Worm (Caenorhabditis elegans) whole organism, late embryonic: ENCODE measurements around the gene col-43.

Experiments
- K09A11.1 ChIP-seq: sonication (generic microtip); optimal IDR thresholded peaks from 2 replicates; lab custom pipeline; 2017; ENCODE audit warnings: antibody characterized with exemption, mild to moderate bottlenecking, missing genetic modification characterization, missing compliant biosample characterization; ENCODE audit not compliant: insufficient read depth
- T23F11.4 ChIP-seq: fragments of 200-800 bp; sonication (Bioruptor generic); optimal IDR thresholded peaks from 2 replicates; lab custom pipeline; 2018; ENCODE audit warnings: mild to moderate bottlenecking, missing genetic modification characterization, missing compliant biosample characterization
- Y22D7AL.16 ChIP-seq: sonication (generic microtip); optimal IDR thresholded peaks from 2 replicates; lab custom pipeline; 2016; ENCODE audit warnings: missing genetic modification characterization, missing compliant biosample characterization
- ama-1 ChIP-seq: fragments of 150-350 bp; optimal IDR thresholded peaks from 2 replicates; lab custom pipeline; 2014
- ceh-18 ChIP-seq: sonication (generic microtip); optimal IDR thresholded peaks from 2 replicates; lab custom pipeline; 2016; ENCODE audit warnings: missing genetic modification characterization, missing compliant biosample characterization
- ceh-22 ChIP-seq: sonication (generic microtip); optimal IDR thresholded peaks from 2 replicates; lab custom pipeline; 2017; ENCODE audit warnings: missing biosample characterization, missing genetic modification characterization
- ceh-34 ChIP-seq: sonication (generic microtip); optimal IDR thresholded peaks from 2 replicates; lab custom pipeline; 2016; ENCODE audit warnings: mild to moderate bottlenecking, missing genetic modification characterization, missing compliant biosample characterization
- che-1 ChIP-seq: sonication (generic microtip); optimal IDR thresholded peaks from 2 replicates; lab custom pipeline; 2016; ENCODE audit warnings: mild to moderate bottlenecking, missing genetic modification characterization, missing compliant biosample characterization
- dmd-4 ChIP-seq: sonication (generic microtip); optimal IDR thresholded peaks from 2 replicates; lab custom pipeline; 2016; ENCODE audit warnings: borderline replicate concordance, missing genetic modification characterization, missing compliant biosample characterization
- dve-1 ChIP-seq: sonication (generic microtip); optimal IDR thresholded peaks from 2 replicates; lab custom pipeline; 2017; ENCODE audit warnings: antibody characterized with exemption, mild to moderate bottlenecking, missing genetic modification characterization, missing compliant biosample characterization
- elt-2 ChIP-seq: sonication (generic microtip); optimal IDR thresholded peaks from 2 replicates; lab custom pipeline; 2016; ENCODE audit warnings: missing genetic modification reagents, missing genetic modification characterization, missing compliant biosample characterization
- elt-4 ChIP-seq: sonication (generic microtip); optimal IDR thresholded peaks from 2 replicates; lab custom pipeline; 2016; ENCODE audit warnings: missing genetic modification characterization, missing compliant biosample characterization
- ets-4 ChIP-seq: sonication (generic microtip); optimal IDR thresholded peaks from 2 replicates; lab custom pipeline; 2016; ENCODE audit warnings: missing genetic modification characterization, missing compliant biosample characterization
- gmeb-2 ChIP-seq: sonication (generic microtip); optimal IDR thresholded peaks from 2 replicates; lab custom pipeline; 2016; ENCODE audit warnings: missing genetic modification characterization, inconsistent platforms, missing compliant biosample characterization
- hlh-15 ChIP-seq: sonication (generic microtip); optimal IDR thresholded peaks from 2 replicates; lab custom pipeline; 2016; ENCODE audit warnings: missing genetic modification characterization, missing compliant biosample characterization
- hlh-30 ChIP-seq: sonication (generic microtip); optimal IDR thresholded peaks from 2 replicates; lab custom pipeline; 2017; ENCODE audit warnings: antibody characterized with exemption, missing genetic modification characterization, missing compliant biosample characterization; ENCODE audit not compliant: insufficient read depth
- hlh-6 ChIP-seq: sonication (generic microtip); optimal IDR thresholded peaks from 2 replicates; lab custom pipeline; 2016; ENCODE audit warnings: missing genotype, missing genetic modification characterization, missing compliant biosample characterization
- nfya-1 ChIP-seq: sonication (generic microtip); optimal IDR thresholded peaks from 2 replicates; lab custom pipeline; 2017; ENCODE audit warnings: missing genetic modification characterization, mild to moderate bottlenecking, missing compliant biosample characterization, antibody characterized with exemption, moderate library complexity
- nhr-232 ChIP-seq: sonication (generic microtip); optimal IDR thresholded peaks from 2 replicates; lab custom pipeline; 2016; ENCODE audit warnings: missing genetic modification characterization, missing compliant biosample characterization
- npax-4 ChIP-seq: sonication (generic microtip); optimal IDR thresholded peaks from 2 replicates; lab custom pipeline; 2016; ENCODE audit warnings: missing genetic modification characterization, missing compliant biosample characterization
- odd-2 ChIP-seq: sonication (generic microtip); optimal IDR thresholded peaks from 2 replicates; lab custom pipeline; 2017; ENCODE audit warnings: antibody characterized with exemption, mild to moderate bottlenecking, missing genetic modification characterization, missing compliant biosample characterization
- pat-9 ChIP-seq: fragments of 200-800 bp; sonication (Bioruptor generic); optimal IDR thresholded peaks from 2 replicates; lab custom pipeline; 2018; ENCODE audit warnings: mild to moderate bottlenecking, missing genetic modification characterization, moderate library complexity, missing compliant biosample characterization
- pha-2 ChIP-seq: sonication (generic microtip); optimal IDR thresholded peaks from 2 replicates; lab custom pipeline; 2017; ENCODE audit warnings: mild to moderate bottlenecking, missing genetic modification characterization, missing compliant biosample characterization
- pqm-1 ChIP-seq: sonication (generic microtip); optimal IDR thresholded peaks from 2 replicates; lab custom pipeline; 2016; ENCODE audit warnings: missing genetic modification characterization, missing compliant biosample characterization
- ref-2 ChIP-seq: sonication (generic microtip); optimal IDR thresholded peaks from 2 replicates; lab custom pipeline; 2016; ENCODE audit warnings: missing genetic modification characterization, missing compliant biosample characterization
- rnt-1 ChIP-seq: sonication (generic microtip); optimal IDR thresholded peaks from 2 replicates; lab custom pipeline; 2016; ENCODE audit warnings: missing genetic modification characterization, missing compliant biosample characterization
- sox-4 ChIP-seq: sonication (generic microtip); optimal IDR thresholded peaks from 2 replicates; lab custom pipeline; 2017; ENCODE audit warnings: mild to moderate bottlenecking, missing genetic modification characterization, inconsistent platforms, missing compliant biosample characterization
- syd-9 ChIP-seq: sonication (generic microtip); optimal IDR thresholded peaks from 2 replicates; lab custom pipeline; 2016; ENCODE audit warnings: mild to moderate bottlenecking, missing genetic modification characterization, moderate library complexity, missing compliant biosample characterization
- tbx-7 ChIP-seq: sonication (generic microtip); optimal IDR thresholded peaks from 2 replicates; lab custom pipeline; 2016; ENCODE audit warnings: missing genotype, missing genetic modification characterization, missing compliant biosample characterization
- unc-3 ChIP-seq, 2 experiments: fragments of 200-800 bp in 1 of 2; sonication (Bioruptor generic) in 1 of 2; sonication (generic microtip) in 1 of 2; conservative IDR thresholded peaks in 1 of 2; optimal IDR thresholded peaks in 1 of 2; 2 replicates each; pipeline versions ENCODE4 v1.3.6 to Lab custom; 2016 to 2022; ENCODE audit warnings: missing compliant biosample characterization in 2 of 2, missing genetic modification characterization in 2 of 2, missing genetic modification reagents in 1 of 2
- unc-42 ChIP-seq: sonication (generic microtip); optimal IDR thresholded peaks from 2 replicates; lab custom pipeline; 2016; ENCODE audit warnings: missing genotype, missing genetic modification characterization, missing compliant biosample characterization
- unc-55 ChIP-seq: sonication (generic microtip); optimal IDR thresholded peaks from 2 replicates; lab custom pipeline; 2017; ENCODE audit warnings: missing biosample characterization, missing genetic modification reagents, missing genetic modification characterization
- unc-86 ChIP-seq: sonication (generic microtip); optimal IDR thresholded peaks from 2 replicates; lab custom pipeline; 2016; ENCODE audit warnings: missing genetic modification characterization, missing compliant biosample characterization
- zip-5 ChIP-seq: sonication (generic microtip); optimal IDR thresholded peaks from 2 replicates; lab custom pipeline; 2016; ENCODE audit warnings: missing genetic modification characterization, missing compliant biosample characterization

col-43 gene

DNA sequence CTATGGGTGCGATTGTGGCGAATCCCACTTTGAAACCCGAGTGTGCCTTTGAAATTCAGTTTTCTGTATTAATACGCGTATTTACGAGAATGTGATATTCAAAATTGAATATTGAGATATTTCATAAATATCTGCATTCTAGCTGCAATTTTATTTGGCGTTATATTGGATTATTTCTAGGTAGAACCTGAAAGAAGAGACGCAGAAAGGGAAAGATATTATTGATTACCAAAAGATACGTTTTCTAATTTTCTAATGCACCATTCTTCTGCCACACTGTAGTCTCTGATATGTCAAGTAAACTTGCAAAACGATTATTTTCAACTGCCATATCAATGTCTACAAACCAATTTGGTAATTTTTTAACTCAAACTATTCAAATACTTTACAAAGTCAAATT is 28.7 kb downstream of the col-43 start, which contains the start of gene ech-3:
Gene ech-3, plus strand, starts transcription at position 178 of the 400 bp plus-strand sequence.
- TF ChIP-seq T23F11.4 (GFP tag; lab: Kevin White, UChicago) = no peak
- TF ChIP-seq syd-9 (tag; lab: Kevin White, UChicago) = no peak
- TF ChIP-seq ceh-22 (tag; lab: Kevin White, UChicago) = no peak
- no peak for TF ChIP-seq unc-55 (GFP tag; lab: Kevin White, UChicago)
- no peak for TF ChIP-seq ceh-34 (tag; lab: Kevin White, UChicago)
- TF ChIP-seq hlh-15 (tag; lab: Kevin White, UChicago) = no peak
- no peak for TF ChIP-seq odd-2
- TF ChIP-seq unc-86 (tag; lab: Kevin White, UChicago) = no peak
- TF ChIP-seq rnt-1 = no peak
- no peak for TF ChIP-seq dmd-4
- TF ChIP-seq ceh-18 (tag; lab: Kevin White, UChicago) = no peak

DNA sequence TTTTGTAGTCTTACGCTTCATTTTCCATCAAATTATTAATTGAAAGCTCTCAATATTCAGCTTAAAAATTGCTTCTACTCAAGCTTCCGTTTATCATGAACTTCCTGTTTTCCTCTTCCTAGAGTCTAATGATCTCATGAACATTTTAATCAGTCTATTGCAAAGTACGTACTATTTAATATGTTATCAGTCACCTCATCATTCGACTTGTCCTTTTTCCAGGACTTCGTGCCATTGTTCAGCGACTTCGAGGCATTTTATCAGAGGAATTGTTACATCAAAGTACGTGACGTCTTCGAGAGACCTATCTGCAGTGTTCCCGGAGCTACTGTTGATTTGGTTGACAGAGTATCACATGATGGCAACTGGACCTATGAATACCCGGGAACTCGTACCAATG is 30.9 kb downstream of the col-43 start:
- no peak for TF ChIP-seq gmeb-2 (tag; lab: Kevin White, UChicago)
- TF ChIP-seq hlh-30 (tag; lab: Kevin White, UChicago) = peak; percentile 18
- TF ChIP-seq, all 69 proteins: peak for 1

DNA sequence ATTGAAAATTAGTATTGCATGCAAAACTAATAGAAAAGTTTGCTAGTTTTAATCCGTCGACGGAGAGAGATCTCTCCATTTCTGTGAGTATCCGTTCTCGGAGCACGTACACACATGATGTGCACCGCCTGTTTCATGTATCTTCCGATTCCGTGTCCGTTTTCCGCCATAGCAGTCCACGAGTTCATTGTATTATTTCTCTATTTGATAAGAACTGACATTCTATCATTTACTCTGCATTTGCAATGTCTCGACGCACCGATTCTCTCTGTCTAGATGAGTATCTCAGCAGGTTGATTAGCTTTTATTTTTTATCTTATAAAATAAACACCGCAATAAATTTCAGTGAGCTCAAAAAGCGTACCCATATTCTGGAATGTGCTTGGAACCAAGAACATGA is 31.8 kb downstream of the col-43 start:
- TF ChIP-seq unc-3 (GFP tag; conservative IDR thresholded peaks at IDR 0.05; lab: Robert Waterston, UW) = no peak
- TF ChIP-seq unc-3 (tag; optimal IDR thresholded peaks at IDR 0.05; lab: Kevin White, UChicago) = no peak
- TF ChIP-seq nfya-1 (tag; lab: Kevin White, UChicago) = no peak
- no peak for TF ChIP-seq rnt-1
- TF ChIP-seq che-1 (tag; lab: Kevin White, UChicago) = no peak
- no peak for TF ChIP-seq pat-9 (tag; lab: Kevin White, UChicago)
- TF ChIP-seq odd-2 = no peak
- TF ChIP-seq ama-1 (lab: Kevin White, UChicago) = no peak
- TF ChIP-seq unc-42 = no peak
- TF ChIP-seq Y22D7AL.16 (tag; lab: Kevin White, UChicago) = no peak
- TF ChIP-seq pha-2 (tag; lab: Kevin White, UChicago) = no peak
- no peak for TF ChIP-seq elt-4

DNA sequence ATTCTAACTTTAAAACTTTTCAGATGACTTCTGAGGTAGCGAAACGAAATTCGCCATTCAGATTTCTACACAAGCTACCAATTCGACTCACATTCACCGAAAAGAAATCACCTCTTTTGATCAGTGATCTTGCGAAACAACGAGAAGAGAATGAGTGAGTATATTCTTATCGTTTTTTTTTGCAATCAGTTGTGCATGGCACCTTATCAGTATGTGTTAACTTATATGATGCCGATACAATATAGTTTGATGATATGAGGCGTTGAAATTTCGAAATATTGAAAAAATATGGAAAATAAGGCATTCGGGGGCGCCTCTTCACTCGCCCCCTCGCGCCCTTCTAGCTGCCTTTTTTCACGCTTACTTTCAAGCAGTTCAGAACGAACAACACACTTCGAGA is 32.8 kb downstream of the col-43 start:
- no peak for TF ChIP-seq ets-4 (tag; lab: Kevin White, UChicago)
- TF ChIP-seq elt-2 (tag; lab: Kevin White, UChicago) = peak; percentile 97

DNA sequence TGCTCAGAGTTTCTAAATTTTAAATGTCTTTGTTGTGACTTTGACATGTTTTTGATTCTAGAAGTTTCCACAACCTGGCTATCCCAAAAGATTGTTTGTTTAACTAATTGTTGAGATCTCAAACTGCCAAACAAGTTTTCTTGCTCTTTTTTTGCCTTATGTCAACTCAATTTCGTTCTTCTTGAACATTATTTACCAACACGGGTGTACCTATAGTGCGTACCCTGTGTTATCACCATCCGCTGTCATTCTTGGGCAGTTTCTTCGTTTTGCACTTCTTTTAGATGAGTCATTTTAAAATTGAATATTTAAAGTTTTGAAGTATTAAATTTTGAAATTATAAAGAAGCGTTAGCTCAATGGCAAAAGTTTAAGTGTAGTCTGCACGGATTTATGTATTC is 33.8 kb downstream of the col-43 start, which contains the start of gene sptl-2:
Gene sptl-2, plus strand, starts transcription at position 280 of the 400 bp plus-strand sequence.
- TF ChIP-seq unc-86 (tag; lab: Kevin White, UChicago) = no peak
- TF ChIP-seq zip-5 (tag; lab: Kevin White, UChicago) = no peak
- no peak for TF ChIP-seq nhr-232 (tag; lab: Kevin White, UChicago)
- no peak for TF ChIP-seq dve-1 (tag; lab: Kevin White, UChicago)
- TF ChIP-seq ref-2 = no peak
- no peak for TF ChIP-seq K09A11.1 (tag; lab: Kevin White, UChicago)
- TF ChIP-seq ama-1 (lab: Kevin White, UChicago) = no peak
- TF ChIP-seq hlh-6 (tag; lab: Kevin White, UChicago) = no peak
- TF ChIP-seq npax-4 (tag; lab: Kevin White, UChicago) = no peak
- TF ChIP-seq pqm-1 (tag; lab: Kevin White, UChicago) = no peak
- no peak for TF ChIP-seq sox-4 (tag; lab: Kevin White, UChicago)
- no peak for TF ChIP-seq tbx-7 (tag; lab: Kevin White, UChicago)
